Worm (Caenorhabditis elegans): ENCODE results near the gene K01G5.8.
"Not testable (repeated sequence)": the region's sequence is repeated elsewhere in the genome, so short reads cannot be mapped to it uniquely, and the experiment has no call there.

K01G5.8 gene

ce11 chrIII:10740518-10740917 is at the start of gene K01G5.8:
Gene K01G5.8 (minus strand): TSS chrIII:10740772.
- no peak for TF ChIP-seq unc-62 (GFP tag; optimal IDR thresholded peaks at IDR 0.05)

- no peak for TF ChIP-seq unc-62 (GFP tag; optimal IDR thresholded peaks at IDR 0.05)
These were observed 42.5 kb upstream of the K01G5.8 start for ce11 chrIII:10783052-10783451.

ce11 chrIII:10781553-10781952 is 41.0 kb upstream of the K01G5.8 start, which contains the start of gene ptr-19:
Gene ptr-19 (plus strand): TSS chrIII:10781853.
- TF ChIP-seq unc-62 (GFP tag; optimal IDR thresholded peaks at IDR 0.05), result no peak

ce11 chrIII:10769693-10770092 is 29.1 kb upstream of the K01G5.8 start:
- no peak for TF ChIP-seq unc-62 (GFP tag; optimal IDR thresholded peaks at IDR 0.05)

ce11 chrIII:10763032-10763431 is 22.5 kb upstream of the K01G5.8 start, which contains the start of gene dpy-28:
Gene dpy-28 (plus strand): TSS chrIII:10763131.
- no peak for TF ChIP-seq unc-62 (GFP tag; optimal IDR thresholded peaks at IDR 0.05)

- TF ChIP-seq unc-62 (GFP tag; optimal IDR thresholded peaks at IDR 0.05), result peak; percentile 64
These were observed 18.8 kb upstream of the K01G5.8 start, which contains the start of gene tasp-1 for ce11 chrIII:10759050-10760023. Gene tasp-1 (plus strand): TSS chrIII:10759307.

ce11 chrIII:10758422-10758821 is 17.9 kb upstream of the K01G5.8 start, which contains the start of gene K01G5.10:
Gene K01G5.10 (minus strand): TSS chrIII:10758522.
- TF ChIP-seq unc-62 (GFP tag; optimal IDR thresholded peaks at IDR 0.05), result no peak

ce11 chrIII:10757540-10757939 is 17.0 kb upstream of the K01G5.8 start, which contains the start of gene rnf-113:
Gene rnf-113 (minus strand): TSS chrIII:10757640.
- no peak for TF ChIP-seq unc-62 (GFP tag; optimal IDR thresholded peaks at IDR 0.05)

ce11 chrIII:10755480-10756066 is 15.0 kb upstream of the K01G5.8 start, which contains the start of gene hpl-2:
Gene hpl-2 (minus strand): TSS chrIII:10755530.
- TF ChIP-seq unc-62 (GFP tag; optimal IDR thresholded peaks at IDR 0.05), result no peak

- TF ChIP-seq unc-62 (GFP tag; optimal IDR thresholded peaks at IDR 0.05), result no peak
These were observed 13.8 kb upstream of the K01G5.8 start for ce11 chrIII:10754379-10754778.

- TF ChIP-seq unc-62 (GFP tag; optimal IDR thresholded peaks at IDR 0.05), result not testable (repeated sequence)
These were observed 9.5 kb upstream of the K01G5.8 start, which contains the start of gene enu-3.6 for ce11 chrIII:10750043-10750442. Gene enu-3.6 (plus strand): TSS chrIII:10750434.

ce11 chrIII:10747620-10748479 is 7.3 kb upstream of the K01G5.8 start, which contains the start of the genes ran-1 and dkc-1:
Gene ran-1 (minus strand): TSS chrIII:10747728.
Gene dkc-1 (plus strand): TSS chrIII:10748429.
- TF ChIP-seq unc-62 (GFP tag; optimal IDR thresholded peaks at IDR 0.05), result no peak

ce11 chrIII:10746406-10746807 is 5.8 kb upstream of the K01G5.8 start:
- no peak for TF ChIP-seq unc-62 (GFP tag; optimal IDR thresholded peaks at IDR 0.05)

- no peak for TF ChIP-seq unc-62 (GFP tag; optimal IDR thresholded peaks at IDR 0.05)
These were observed 1.8 kb upstream of the K01G5.8 start, which contains the start of the genes tbb-1 and rib-2 for ce11 chrIII:10742382-10742860. Gene tbb-1 (minus strand): TSS chrIII:10742432. Gene rib-2 (plus strand): TSS chrIII:10742810.

- no peak for TF ChIP-seq unc-62 (GFP tag; optimal IDR thresholded peaks at IDR 0.05)
These were observed 670 bp downstream of the K01G5.8 start for ce11 chrIII:10739902-10740301.
